Fruit fly (Drosophila melanogaster) whole organism, embryonic: ENCODE data around the gene CG5446.

Experiments
- Antp ChIP-seq: fragments of 200-800 bp; sonication (Bioruptor generic); optimal IDR thresholded peaks from 3 replicates; lab custom pipeline; 2016; ENCODE audit warnings: missing biosample characterization, missing genetic modification characterization
- Atf-2 ChIP-seq: fragments of 200-800 bp; sonication (Bioruptor generic); optimal IDR thresholded peaks from 2 replicates; lab custom pipeline; 2016; ENCODE audit warnings: missing biosample characterization, missing genetic modification characterization
- CG10267 ChIP-seq: fragments of 200-800 bp; sonication (Bioruptor generic); optimal IDR thresholded peaks from 2 replicates; lab custom pipeline; 2018; ENCODE audit warnings: missing biosample characterization, mild to moderate bottlenecking, missing genetic modification characterization, moderate library complexity
- CG10321 ChIP-seq: fragments of 200-800 bp; sonication (Bioruptor generic); IDR thresholded peaks from 2 replicates; pipeline ENCODE4 v1.3.6; 2022; ENCODE audit warnings: missing biosample characterization, missing genetic modification characterization
- CG10462 ChIP-seq: fragments of 200-800 bp; sonication (Bioruptor generic); optimal IDR thresholded peaks from 2 replicates; lab custom pipeline; 2016; ENCODE audit warnings: missing biosample characterization, missing genetic modification characterization
- CG10543 ChIP-seq: fragments of 200-800 bp; sonication (Bioruptor generic); optimal IDR thresholded peaks from 3 replicates; lab custom pipeline; 2017; ENCODE audit warnings: missing biosample characterization, mild to moderate bottlenecking, missing genetic modification characterization, moderate library complexity
- CG13123 ChIP-seq: fragments of 200-800 bp; sonication (Bioruptor generic); optimal IDR thresholded peaks from 2 replicates; lab custom pipeline; 2016; ENCODE audit warnings: missing biosample characterization, missing genetic modification characterization
- CG14667 ChIP-seq: fragments of 200-800 bp; sonication (Bioruptor generic); IDR thresholded peaks from 2 replicates; pipeline ENCODE4 v1.3.6; 2022; ENCODE audit warnings: missing biosample characterization, missing genetic modification characterization
- CG15269 ChIP-seq: fragments of 200-800 bp; sonication (Bioruptor generic); optimal IDR thresholded peaks from 2 replicates; lab custom pipeline; 2018; ENCODE audit warnings: missing biosample characterization, mild to moderate bottlenecking, missing genetic modification characterization, moderate library complexity
- CG1603 ChIP-seq: fragments of 200-800 bp; sonication (Bioruptor generic); optimal IDR thresholded peaks from 2 replicates; lab custom pipeline; 2019; ENCODE audit warnings: missing biosample characterization, mild to moderate bottlenecking, missing genetic modification characterization, moderate library complexity
- CG17186 ChIP-seq: fragments of 200-800 bp; sonication (Bioruptor generic); optimal IDR thresholded peaks from 3 replicates; lab custom pipeline; 2017; ENCODE audit warnings: missing biosample characterization, missing genetic modification reagents, missing genetic modification characterization
- CG17829 ChIP-seq: fragments of 200-800 bp; optimal IDR thresholded peaks from 2 replicates; lab custom pipeline; 2019; ENCODE audit warnings: missing biosample characterization, mild to moderate bottlenecking, missing genetic modification characterization, moderate library complexity
- CG2678 ChIP-seq: fragments of 200-800 bp; sonication (Bioruptor generic); optimal IDR thresholded peaks from 3 replicates; lab custom pipeline; 2019; ENCODE audit warnings: missing biosample characterization, mild to moderate bottlenecking, missing genetic modification characterization, moderate library complexity
- CG2875 ChIP-seq: fragments of 200-800 bp; sonication (Bioruptor generic); optimal IDR thresholded peaks from 2 replicates; lab custom pipeline; 2017; ENCODE audit warnings: missing biosample characterization, mild to moderate bottlenecking, missing genetic modification characterization, missing genetic modification reagents
- CG5180 ChIP-seq: fragments of 200-800 bp; sonication (Bioruptor generic); optimal IDR thresholded peaks from 3 replicates; lab custom pipeline; 2017; ENCODE audit warnings: missing biosample characterization, missing genetic modification characterization, mild to moderate bottlenecking, moderate library complexity, missing genetic modification reagents
- CG6854 ChIP-seq: fragments of 200-800 bp; sonication (Bioruptor generic); optimal IDR thresholded peaks from 3 replicates; lab custom pipeline; 2017; ENCODE audit warnings: missing biosample characterization, mild to moderate bottlenecking, missing genetic modification characterization
- CG7357 ChIP-seq: fragments of 200-800 bp; sonication (Bioruptor generic); IDR thresholded peaks from 3 replicates; pipeline ENCODE4 v1.3.6; 2022; ENCODE audit warnings: missing biosample characterization, missing genetic modification characterization
- Fer2 ChIP-seq: fragments of 200-800 bp; sonication (Bioruptor generic); optimal IDR thresholded peaks from 2 replicates; lab custom pipeline; 2018; ENCODE audit warnings: missing biosample characterization, mild to moderate bottlenecking, missing genetic modification characterization, moderate library complexity
- H15 ChIP-seq: fragments of 200-800 bp; sonication (Bioruptor generic); IDR thresholded peaks from 3 replicates; pipeline ENCODE4 v1.3.6; 2022; ENCODE audit warnings: missing biosample characterization, missing genetic modification characterization
- HLH3B ChIP-seq: fragments of 200-800 bp; sonication (Bioruptor generic); IDR thresholded peaks from 2 replicates; pipeline ENCODE4 v1.3.6; 2022; ENCODE audit warnings: missing biosample characterization, missing genetic modification characterization
- Jarid2 ChIP-seq: fragments of 200-800 bp; sonication (Bioruptor generic); optimal IDR thresholded peaks from 3 replicates; lab custom pipeline; 2017; ENCODE audit warnings: mild to moderate bottlenecking, missing biosample characterization, missing genetic modification reagents, missing genetic modification characterization
- Lim3 ChIP-seq: fragments of 200-800 bp; sonication (Bioruptor generic); IDR thresholded peaks from 2 replicates; pipeline ENCODE4 v1.3.6; 2022; ENCODE audit warnings: missing biosample characterization, missing genetic modification characterization
- MBD-R2 ChIP-seq: fragments of 200-800 bp; sonication (Bioruptor generic); IDR thresholded peaks from 2 replicates; pipeline ENCODE4 v1.3.6; 2022; ENCODE audit warnings: missing biosample characterization, missing genetic modification characterization
- Mrtf ChIP-seq: fragments of 200-800 bp; sonication (Bioruptor generic); IDR thresholded peaks from 3 replicates; pipeline ENCODE4 v1.3.6; 2022; ENCODE audit warnings: missing biosample characterization, missing genetic modification characterization
- NfI ChIP-seq: fragments of 200-800 bp; sonication (Bioruptor generic); optimal IDR thresholded peaks from 3 replicates; lab custom pipeline; 2018; ENCODE audit warnings: missing biosample characterization, mild to moderate bottlenecking, missing genetic modification characterization, moderate library complexity
- Opbp ChIP-seq: fragments of 200-800 bp; sonication (Bioruptor generic); IDR thresholded peaks from 3 replicates; pipeline ENCODE4 v1.3.6; 2022; ENCODE audit warnings: missing biosample characterization, missing genetic modification characterization; ENCODE audit not compliant: partially characterized antibody
- Optix ChIP-seq: fragments of 200-800 bp; sonication (Bioruptor generic); IDR thresholded peaks from 3 replicates; pipeline ENCODE4 v1.3.6; 2022; ENCODE audit warnings: missing biosample characterization, missing genetic modification characterization
- Rfx ChIP-seq: fragments of 200-800 bp; sonication (Bioruptor generic); IDR thresholded peaks from 2 replicates; pipeline ENCODE4 v1.3.6; 2022; ENCODE audit warnings: missing biosample characterization, missing genetic modification characterization
- Sry-δ ChIP-seq: fragments of 200-800 bp; sonication (Bioruptor generic); optimal IDR thresholded peaks from 2 replicates; lab custom pipeline; 2016; ENCODE audit warnings: missing biosample characterization, missing genetic modification characterization
- Ssrp ChIP-seq: fragments of 200-800 bp; sonication (Bioruptor generic); optimal IDR thresholded peaks from 2 replicates; lab custom pipeline; 2018; ENCODE audit warnings: missing biosample characterization, mild to moderate bottlenecking, missing genetic modification characterization, moderate library complexity
- Taf1 ChIP-seq: fragments of 200-800 bp; sonication (Bioruptor generic); IDR thresholded peaks from 2 replicates; pipeline ENCODE4 v1.3.6; 2022; ENCODE audit warnings: missing biosample characterization, missing genetic modification characterization
- ase ChIP-seq: fragments of 200-800 bp; sonication (Bioruptor generic); IDR thresholded peaks from 3 replicates; pipeline ENCODE4 v1.3.6; 2022; ENCODE audit warnings: missing biosample characterization, missing genetic modification characterization
- bcd ChIP-seq: fragments of 200-800 bp; sonication (Bioruptor generic); optimal IDR thresholded peaks from 2 replicates; lab custom pipeline; 2017; ENCODE audit warnings: missing biosample characterization, mild to moderate bottlenecking, missing genetic modification characterization
- caup ChIP-seq: fragments of 200-800 bp; sonication (Bioruptor generic); optimal IDR thresholded peaks from 3 replicates; lab custom pipeline; 2017; ENCODE audit warnings: missing biosample characterization, mild to moderate bottlenecking, missing genetic modification characterization, moderate library complexity; ENCODE audit not compliant: severe bottlenecking
- dmrt99B ChIP-seq: fragments of 200-800 bp; sonication (Bioruptor generic); optimal IDR thresholded peaks from 2 replicates; lab custom pipeline; 2018; ENCODE audit warnings: missing biosample characterization, mild to moderate bottlenecking, missing genetic modification characterization, moderate library complexity
- emc ChIP-seq: fragments of 200-800 bp; sonication (Bioruptor generic); optimal IDR thresholded peaks from 2 replicates; lab custom pipeline; 2016; ENCODE audit warnings: missing biosample characterization, missing genetic modification characterization
- en ChIP-seq: fragments of 200-800 bp; sonication (Bioruptor generic); optimal IDR thresholded peaks from 2 replicates; lab custom pipeline; 2016; ENCODE audit warnings: missing biosample characterization, missing genetic modification characterization
- grau ChIP-seq: fragments of 200-800 bp; optimal IDR thresholded peaks from 3 replicates; lab custom pipeline; 2019; ENCODE audit warnings: missing biosample characterization, mild to moderate bottlenecking, missing genetic modification characterization, moderate library complexity
- gsb-n ChIP-seq: fragments of 200-800 bp; sonication (Bioruptor generic); optimal IDR thresholded peaks from 3 replicates; lab custom pipeline; 2018; ENCODE audit warnings: missing biosample characterization, mild to moderate bottlenecking, missing genetic modification characterization
- kni ChIP-seq: fragments of 200-800 bp; sonication (Bioruptor generic); optimal IDR thresholded peaks from 3 replicates; lab custom pipeline; 2017; ENCODE audit warnings: mild to moderate bottlenecking, missing biosample characterization, missing genetic modification reagents, missing genetic modification characterization
- lola ChIP-seq, 3 experiments: fragments of >200 bp in 2 of 3; fragments of 200-800 bp in 1 of 3; sonication (Bioruptor generic) in 1 of 3; optimal IDR thresholded peaks; 2 replicates each; lab custom pipeline; 2017 to 2019; ENCODE audit warnings: missing biosample characterization in 3 of 3, missing genetic modification characterization in 3 of 3, mild to moderate bottlenecking in 1 of 3, moderate library complexity in 1 of 3
- otp ChIP-seq: fragments of 200-800 bp; sonication (Bioruptor generic); IDR thresholded peaks from 3 replicates; pipeline ENCODE4, ENCODE4 v1.3.6; 2022; ENCODE audit warnings: missing biosample characterization, missing genetic modification characterization
- pnt ChIP-seq: fragments of 200-800 bp; sonication (Bioruptor generic); optimal IDR thresholded peaks from 3 replicates; lab custom pipeline; 2016; ENCODE audit warnings: missing biosample characterization, missing genetic modification characterization
- prd ChIP-seq, 3 experiments: fragments of >200 bp in 2 of 3; fragments of 200-800 bp in 1 of 3; sonication (Bioruptor generic) in 1 of 3; optimal IDR thresholded peaks in 2 of 3; IDR thresholded peaks in 1 of 3; 2 replicates in 2 of 3; 3 replicates in 1 of 3; pipeline versions ENCODE4 v1.3.6 to Lab custom; 2017 to 2022; ENCODE audit warnings: missing biosample characterization in 1 of 3, missing genetic modification characterization in 1 of 3
- sens ChIP-seq: fragments of 200-800 bp; sonication (Bioruptor generic); peaks from one replicate; lab custom pipeline; 2016; ENCODE audit warnings: missing biosample characterization, missing genetic modification characterization
- sna ChIP-seq: fragments of 200-800 bp; sonication (Bioruptor generic); IDR thresholded peaks from 2 replicates; pipeline ENCODE4 v1.3.6; 2022; ENCODE audit warnings: missing biosample characterization, missing genetic modification characterization; ENCODE audit not compliant: partially characterized antibody
- tgo ChIP-seq: fragments of 200-800 bp; sonication (Bioruptor generic); IDR thresholded peaks from 3 replicates; pipeline ENCODE4 v1.3.6; 2022; ENCODE audit warnings: missing biosample characterization, missing genetic modification characterization

The CG5446 gene

dm6 chr2L:12433712-12434534 is 6.4 kb upstream of the CG5446 start, which contains the start of gene eRF3 (continued):
- TF ChIP-seq Opbp (GFP tag; lab: Robert Waterston, UW) (0 out of 3 replicates have a peak, but pooled peaks have one; percentile 29), caup (GFP tag; lab: Kevin White, UChicago) (peak; percentile 48), CG10543 (peak; percentile 70), dmrt99B (tag; lab: Kevin White, UChicago) (peak; percentile 83), Mrtf (GFP tag; lab: Robert Waterston, UW) (peak; percentile 64; the same call in 2 of the 3 replicates), lola (GFP tag; optimal IDR thresholded peaks at IDR 0.05; lab: Kevin White, UChicago) (peak in 1 of 3 experiments; percentile 88), MBD-R2 (GFP tag; lab: Robert Waterston, UW) (0 out of 2 replicates have a peak, but pooled peaks have one; percentile 30), sens (GFP tag; lab: Kevin White, UChicago) (peak; percentile 88), bcd (GFP tag; lab: Kevin White, UChicago) (peak; percentile 63), emc (GFP tag; lab: Kevin White, UChicago) (no peak), CG2875 (GFP tag; lab: Kevin White, UChicago) (peak; percentile 26), Ssrp (tag; lab: Kevin White, UChicago) (peak; percentile 86), HLH3B (GFP tag; lab: Robert Waterston, UW) (peak; percentile 72), CG1603 (tag; lab: Kevin White, UChicago) (peak; percentile 60), pnt (GFP tag; lab: Kevin White, UChicago) (no peak), Atf-2 (GFP tag; lab: Kevin White, UChicago) (peak; percentile 10), CG10462 (GFP tag; lab: Kevin White, UChicago) (peak; percentile 0), kni (GFP tag; lab: Kevin White, UChicago) (no peak), Taf1 (peak; percentile 59; the same call in 1 of the 2 replicates), CG13123 (peak; percentile 57), CG10321 (GFP tag; lab: Robert Waterston, UW) (peak; percentile 63), H15 (GFP tag; lab: Robert Waterston, UW) (peak; percentile 43; the same call in 1 of the 3 replicates), prd (optimal IDR thresholded peaks at IDR 0.05; lab: Kevin White, UChicago) (no peak), prd (GFP tag; IDR thresholded peaks at IDR 0.05; lab: Robert Waterston, UW) (peak; percentile 83), CG7357 (GFP tag; lab: Robert Waterston, UW) (peak; percentile 78), ase (GFP tag; lab: Robert Waterston, UW) (peak; percentile 42; the same call in 2 of the 3 replicates), Lim3 (GFP tag; lab: Robert Waterston, UW) (no peak), en (GFP tag; lab: Kevin White, UChicago) (no peak), CG2678 (tag; lab: Kevin White, UChicago) (peak; percentile 90), tgo (GFP tag; lab: Robert Waterston, UW) (peak; percentile 85), grau (tag; lab: Kevin White, UChicago) (peak; percentile 87), CG6854 (no peak), Jarid2 (GFP tag; lab: Kevin White, UChicago) (no peak), CG14667 (peak; percentile 73), CG5180 (GFP tag; lab: Kevin White, UChicago) (peak; percentile 31), sna (GFP tag; lab: Robert Waterston, UW) (peak; percentile 30; the same call in 1 of the 2 replicates), Fer2 (tag; lab: Kevin White, UChicago) (peak; percentile 68), CG15269 (peak; percentile 87), Antp (GFP tag; lab: Kevin White, UChicago) (no peak), NfI (GFP tag; lab: Kevin White, UChicago) (peak; percentile 62), Sry-δ (GFP tag; lab: Kevin White, UChicago) (peak; percentile 76), otp (GFP tag; lab: Robert Waterston, UW) (peak; percentile 66; the same call in 2 of the 3 replicates), gsb-n (tag; lab: Kevin White, UChicago) (peak; percentile 71), CG17829 (tag; lab: Kevin White, UChicago) (peak; percentile 85), Rfx (GFP tag; lab: Robert Waterston, UW) (peak; percentile 81), CG10267 (tag; lab: Kevin White, UChicago) (peak; percentile 80), Optix (GFP tag; lab: Robert Waterston, UW) (peak; percentile 59; the same call in 2 of the 3 replicates), CG17186 (GFP tag; lab: Kevin White, UChicago) (no peak)
